Worm (Caenorhabditis elegans) whole organism, young adult: Measurements from ENCODE around the gene C10C6.3.

Experiments used
- C17E4.6 ChIP-seq: fragments of 200-800 bp; sonication (Bioruptor generic); IDR thresholded peaks from 2 replicates; pipeline ENCODE4 v1.3.6; 2022; ENCODE audit warnings: missing genetic modification reagents, missing genetic modification characterization, missing compliant biosample characterization
- F23B12.7 ChIP-seq: sonication (generic microtip); optimal IDR thresholded peaks from 2 replicates; lab custom pipeline; 2017; ENCODE audit warnings: missing genetic modification characterization, mild to moderate bottlenecking, missing compliant biosample characterization, antibody characterized with exemption, moderate library complexity; ENCODE audit not compliant: insufficient read depth
- K12H6.12 ChIP-seq: fragments of 200-800 bp; sonication (Bioruptor generic); optimal IDR thresholded peaks from 2 replicates; lab custom pipeline; 2018; ENCODE audit warnings: mild to moderate bottlenecking, missing genetic modification characterization, missing compliant biosample characterization
- Y53G8AR.9 ChIP-seq: fragments of 200-800 bp; sonication (Bioruptor generic); conservative IDR thresholded peaks from 2 replicates; pipeline ENCODE4 v1.3.6; 2022; ENCODE audit warnings: missing genetic modification reagents, missing genetic modification characterization, missing compliant biosample characterization
- ama-1 ChIP-seq, 3 experiments: fragments of 150-350 bp in 1 of 3; sonication (generic microtip) in 2 of 3; optimal IDR thresholded peaks; 2 replicates each; lab custom pipeline; 2014 to 2018; ENCODE audit warnings: missing biosample characterization in 2 of 3, missing genetic modification characterization in 2 of 3, missing genetic modification reagents in 2 of 3
- bed-1 ChIP-seq: fragments of 200-800 bp; sonication (Bioruptor generic); IDR thresholded peaks from 2 replicates; pipeline ENCODE4 v1.3.6; 2022; ENCODE audit warnings: missing genetic modification reagents, missing genetic modification characterization, missing compliant biosample characterization
- hsf-1 ChIP-seq: fragments of 200-800 bp; sonication (Bioruptor generic); IDR thresholded peaks from 2 replicates; pipeline ENCODE4 v1.3.6; 2022; ENCODE audit warnings: missing genetic modification reagents, missing genetic modification characterization, missing compliant biosample characterization
- lin-35 ChIP-seq, 3 experiments: fragments of 150-350 bp in 2 of 3; sonication (generic microtip) in 1 of 3; optimal IDR thresholded peaks; 2 replicates each; lab custom pipeline; 2014 to 2018; ENCODE audit warnings: missing biosample characterization in 3 of 3, missing genetic modification characterization in 3 of 3, missing genetic modification reagents in 3 of 3
- pbrm-1 ChIP-seq: fragments of 200-800 bp; sonication (Bioruptor generic); IDR thresholded peaks from 2 replicates; pipeline ENCODE4 v1.3.6; 2022; ENCODE audit warnings: missing genetic modification reagents, missing genetic modification characterization, missing compliant biosample characterization
- rpc-1 ChIP-seq, 2 experiments: fragments of 150-350 bp in 1 of 2; sonication (generic microtip) in 1 of 2; optimal IDR thresholded peaks; 2 replicates each; lab custom pipeline; 2014 to 2018; ENCODE audit warnings: missing biosample characterization in 1 of 2, missing genetic modification characterization in 1 of 2, missing genetic modification reagents in 1 of 2, missing genotype in 1 of 2
- snpc-1.3 ChIP-seq: sonication (generic microtip); optimal IDR thresholded peaks from 2 replicates; lab custom pipeline; 2017; ENCODE audit warnings: missing genetic modification characterization, mild to moderate bottlenecking, missing compliant biosample characterization, antibody characterized with exemption, moderate library complexity, missing genotype, missing genetic modification reagents; ENCODE audit not compliant: insufficient read depth
- unc-130 ChIP-seq: sonication (generic microtip); optimal IDR thresholded peaks from 2 replicates; lab custom pipeline; 2016; ENCODE audit warnings: missing genetic modification reagents, missing genetic modification characterization, missing compliant biosample characterization
- ztf-28 ChIP-seq: fragments of 200-800 bp; sonication (Bioruptor generic); IDR thresholded peaks from 2 replicates; pipeline ENCODE4 v1.3.6; 2022; ENCODE audit warnings: missing genetic modification reagents, missing genetic modification characterization, missing compliant biosample characterization

DNA sequence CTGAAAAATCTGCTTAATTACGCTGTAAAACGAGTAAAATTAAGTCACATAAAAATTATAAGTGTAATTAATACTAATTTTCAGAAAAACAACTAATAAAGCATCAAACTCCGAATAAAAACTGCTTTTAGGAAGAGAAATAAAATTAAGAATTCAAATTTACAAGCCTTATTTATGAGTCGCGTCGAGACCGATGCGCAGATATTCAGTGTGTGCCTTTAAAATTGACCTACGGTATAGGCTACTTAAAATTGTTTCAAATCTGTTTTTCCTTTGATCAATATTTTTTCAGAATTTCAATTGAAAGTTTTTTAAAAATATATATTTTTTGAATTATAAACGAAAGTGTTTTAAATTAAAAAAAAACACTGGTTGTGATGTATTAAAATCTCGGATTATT is 33.1 kb upstream of the C10C6.3 start, which contains the start of gene sms-1:
- TF ChIP-seq unc-130 (GFP tag; lab: Kevin White, UChicago) (no peak), bed-1 (no peak), ztf-28 (no peak), lin-35 (GFP tag; optimal IDR thresholded peaks at IDR 0.05; lab: Kevin White, UChicago) (no peak), hsf-1 (GFP tag; lab: Robert Waterston, UW) (no peak), ama-1 (optimal IDR thresholded peaks at IDR 0.05; lab: Kevin White, UChicago) (no peak), ama-1 (GFP tag; optimal IDR thresholded peaks at IDR 0.05; lab: Kevin White, UChicago) (no peak), F23B12.7 (tag; lab: Kevin White, UChicago) (no peak), snpc-1.3 (tag; lab: Kevin White, UChicago) (no peak), rpc-1 (optimal IDR thresholded peaks at IDR 0.05; lab: Kevin White, UChicago) (no peak), rpc-1 (tag; optimal IDR thresholded peaks at IDR 0.05; lab: Kevin White, UChicago) (no peak), C17E4.6 (GFP tag; lab: Robert Waterston, UW) (no peak), pbrm-1 (GFP tag; lab: Robert Waterston, UW) (no peak), Y53G8AR.9 (no peak), K12H6.12 (tag; lab: Kevin White, UChicago) (no peak)
